Fruit fly (Drosophila melanogaster) whole organism, embryonic: Measurements from ENCODE around the gene MED14.

Experiments
- Adf1 ChIP-seq: fragments of 200-800 bp; sonication (Bioruptor generic); IDR thresholded peaks from 2 replicates; pipeline ENCODE4 v1.3.6; 2022; ENCODE audit warnings: missing biosample characterization, missing genetic modification characterization
- Bgb ChIP-seq: fragments of 200-800 bp; sonication (Bioruptor generic); IDR thresholded peaks from 2 replicates; pipeline ENCODE4 v1.3.6; 2022; ENCODE audit warnings: missing biosample characterization, missing genetic modification characterization; ENCODE audit not compliant: partially characterized antibody
- CG11085 ChIP-seq: fragments of 200-800 bp; sonication (Bioruptor generic); IDR thresholded peaks from 2 replicates; pipeline ENCODE4 v1.3.6; 2022; ENCODE audit warnings: missing biosample characterization, missing genetic modification characterization
- CG11723 ChIP-seq: fragments of 200-800 bp; sonication (Bioruptor generic); optimal IDR thresholded peaks from 2 replicates; lab custom pipeline; 2017; ENCODE audit warnings: missing biosample characterization, mild to moderate bottlenecking, missing genetic modification characterization
- CG12299 ChIP-seq: fragments of 200-800 bp; sonication (Bioruptor generic); optimal IDR thresholded peaks from 2 replicates; lab custom pipeline; 2018; ENCODE audit warnings: missing biosample characterization, mild to moderate bottlenecking, missing genetic modification characterization
- CG13287 ChIP-seq: fragments of 200-800 bp; sonication (Bioruptor generic); IDR thresholded peaks from 2 replicates; pipeline ENCODE4 v1.3.6; 2022; ENCODE audit warnings: missing biosample characterization, missing genetic modification characterization; ENCODE audit not compliant: partially characterized antibody
- CG13296 ChIP-seq: fragments of 200-800 bp; sonication (Bioruptor generic); optimal IDR thresholded peaks from 3 replicates; lab custom pipeline; 2018; ENCODE audit warnings: missing biosample characterization, mild to moderate bottlenecking, missing genetic modification characterization
- CG14710 ChIP-seq: fragments of 200-800 bp; sonication (Bioruptor generic); optimal IDR thresholded peaks from 3 replicates; lab custom pipeline; 2019; ENCODE audit warnings: missing biosample characterization, mild to moderate bottlenecking, missing genetic modification characterization, moderate library complexity
- CG15011 ChIP-seq: fragments of 200-800 bp; sonication (Bioruptor generic); optimal IDR thresholded peaks from 3 replicates; lab custom pipeline; 2018; ENCODE audit warnings: missing biosample characterization, mild to moderate bottlenecking, missing genetic modification characterization
- CG1529 ChIP-seq: fragments of 200-800 bp; sonication (Bioruptor generic); optimal IDR thresholded peaks from 3 replicates; lab custom pipeline; 2018; ENCODE audit warnings: missing biosample characterization, missing genetic modification characterization
- CG15514 ChIP-seq: fragments of 200-800 bp; sonication (Bioruptor generic); optimal IDR thresholded peaks from 3 replicates; lab custom pipeline; 2017; ENCODE audit warnings: missing biosample characterization, missing genetic modification characterization, mild to moderate bottlenecking, moderate library complexity, missing genetic modification reagents
- CG17612 ChIP-seq: fragments of 200-800 bp; sonication (Bioruptor generic); IDR thresholded peaks from 2 replicates; pipeline ENCODE4 v1.3.6; 2022; ENCODE audit warnings: missing biosample characterization, missing genetic modification characterization
- CG17912 ChIP-seq: fragments of 200-800 bp; sonication (Bioruptor generic); optimal IDR thresholded peaks from 2 replicates; lab custom pipeline; 2018; ENCODE audit warnings: missing biosample characterization, mild to moderate bottlenecking, missing genetic modification characterization
- CG18476 ChIP-seq: fragments of 200-800 bp; sonication (Bioruptor generic); optimal IDR thresholded peaks from 2 replicates; lab custom pipeline; 2016; ENCODE audit warnings: missing biosample characterization, mild to moderate bottlenecking, missing genetic modification characterization
- CG18764 ChIP-seq: fragments of 200-800 bp; sonication (Bioruptor generic); optimal IDR thresholded peaks from 3 replicates; lab custom pipeline; 2016; ENCODE audit warnings: missing biosample characterization, missing genetic modification characterization
- CG30431 ChIP-seq: fragments of 200-800 bp; sonication (Bioruptor generic); optimal IDR thresholded peaks from 2 replicates; lab custom pipeline; 2017; ENCODE audit warnings: missing biosample characterization, missing genetic modification characterization
- CG31388 ChIP-seq: fragments of 200-800 bp; sonication (Bioruptor generic); optimal IDR thresholded peaks from 2 replicates; lab custom pipeline; 2016; ENCODE audit warnings: missing biosample characterization, missing genetic modification characterization
- CG31441 ChIP-seq: fragments of 200-800 bp; sonication (Bioruptor generic); IDR thresholded peaks from 2 replicates; pipeline ENCODE4 v1.3.6; 2022; ENCODE audit warnings: missing biosample characterization, missing genetic modification characterization
- CG32772 ChIP-seq: fragments of 200-800 bp; sonication (Bioruptor generic); IDR thresholded peaks from 2 replicates; pipeline ENCODE4 v1.3.6; 2022; ENCODE audit warnings: missing biosample characterization, missing genetic modification characterization
- CG3281 ChIP-seq: fragments of 200-800 bp; sonication (Bioruptor generic); optimal IDR thresholded peaks from 3 replicates; lab custom pipeline; 2017; ENCODE audit warnings: missing biosample characterization, mild to moderate bottlenecking, missing genetic modification characterization
- CG33557 ChIP-seq: fragments of 200-800 bp; sonication (Bioruptor generic); optimal IDR thresholded peaks from 2 replicates; lab custom pipeline; 2019; ENCODE audit warnings: missing biosample characterization, mild to moderate bottlenecking, missing genetic modification characterization, moderate library complexity
- CG4360 ChIP-seq: fragments of 200-800 bp; sonication (Bioruptor generic); IDR thresholded peaks from 2 replicates; pipeline ENCODE4 v1.3.6; 2022; ENCODE audit warnings: missing biosample characterization, missing genetic modification characterization
- CG6689 ChIP-seq: fragments of 200-800 bp; sonication (Bioruptor generic); IDR thresholded peaks from 2 replicates; pipeline ENCODE4 v1.3.6; 2022; ENCODE audit warnings: missing biosample characterization, missing genetic modification characterization
- CG6813 ChIP-seq: fragments of 200-800 bp; sonication (Bioruptor generic); optimal IDR thresholded peaks from 2 replicates; lab custom pipeline; 2017; ENCODE audit warnings: missing biosample characterization, missing genetic modification characterization, mild to moderate bottlenecking, moderate library complexity, missing genetic modification reagents
- CG8290 ChIP-seq, 3 experiments: fragments of 200-800 bp; sonication (Bioruptor generic); optimal IDR thresholded peaks; 2 replicates each; lab custom pipeline; 2016 to 2019; ENCODE audit warnings: missing biosample characterization in 3 of 3, missing genetic modification characterization in 3 of 3, mild to moderate bottlenecking in 2 of 3, moderate library complexity in 1 of 3
- CHES-1-like ChIP-seq: fragments of 200-800 bp; sonication (Bioruptor generic); optimal IDR thresholded peaks from 2 replicates; lab custom pipeline; 2016; ENCODE audit warnings: missing biosample characterization, missing genetic modification characterization
- Dbx ChIP-seq: fragments of 200-800 bp; sonication (Bioruptor generic); IDR thresholded peaks from 3 replicates; pipeline ENCODE4 v1.3.6; 2022; ENCODE audit warnings: missing biosample characterization, missing genetic modification characterization
- Dfd ChIP-seq, 2 experiments: fragments of >200 bp; optimal IDR thresholded peaks; 2 replicates each; lab custom pipeline; 2017; ENCODE audit warnings: missing biosample characterization in 2 of 2, missing genetic modification characterization in 2 of 2
- Dip2 ChIP-seq: fragments of 200-800 bp; sonication (Bioruptor generic); IDR thresholded peaks from 2 replicates; pipeline ENCODE4 v1.3.6; 2022; ENCODE audit warnings: missing biosample characterization, missing genetic modification characterization
- HmgD ChIP-seq: fragments of 200-800 bp; sonication (Bioruptor generic); optimal IDR thresholded peaks from 3 replicates; lab custom pipeline; 2016; ENCODE audit warnings: missing biosample characterization, missing genetic modification characterization
- NFAT ChIP-seq: fragments of 200-800 bp; sonication (Bioruptor generic); IDR thresholded peaks from 2 replicates; pipeline ENCODE4 v1.3.6; 2022; ENCODE audit warnings: missing biosample characterization, missing genetic modification characterization
- Nf-YB ChIP-seq: fragments of 200-800 bp; sonication (Bioruptor generic); optimal IDR thresholded peaks from 3 replicates; lab custom pipeline; 2019; ENCODE audit warnings: missing biosample characterization, mild to moderate bottlenecking, missing genetic modification characterization, moderate library complexity
- Sin3A ChIP-seq: fragments of >200 bp; optimal IDR thresholded peaks from 2 replicates; lab custom pipeline; 2018
- Stat92E ChIP-seq, 3 experiments: fragments of >200 bp in 2 of 3; fragments of 200-800 bp in 1 of 3; sonication (Bioruptor generic) in 1 of 3; optimal IDR thresholded peaks; 2 replicates each; lab custom pipeline; 2017 to 2019; ENCODE audit warnings: missing biosample characterization in 3 of 3, missing genetic modification characterization in 3 of 3, mild to moderate bottlenecking in 1 of 3, moderate library complexity in 1 of 3
- Xbp1 ChIP-seq: fragments of 200-800 bp; sonication (Bioruptor generic); optimal IDR thresholded peaks from 3 replicates; lab custom pipeline; 2016; ENCODE audit warnings: missing biosample characterization, mild to moderate bottlenecking, missing genetic modification characterization
- al ChIP-seq: fragments of 200-800 bp; sonication (Bioruptor generic); IDR thresholded peaks from 2 replicates; pipeline ENCODE4 v1.3.6; 2022; ENCODE audit warnings: missing biosample characterization, missing genetic modification characterization
- br ChIP-seq: fragments of >200 bp; optimal IDR thresholded peaks from 2 replicates; lab custom pipeline; 2017
- chinmo ChIP-seq: fragments of 200-800 bp; sonication (Bioruptor generic); IDR thresholded peaks from 4 replicates; pipeline ENCODE4 v1.3.6; 2022; ENCODE audit warnings: missing biosample characterization, missing genetic modification characterization; ENCODE audit not compliant: partially characterized antibody
- cwo ChIP-seq: fragments of 200-800 bp; sonication (Bioruptor generic); optimal IDR thresholded peaks from 3 replicates; lab custom pipeline; 2017; ENCODE audit warnings: missing biosample characterization, missing genetic modification characterization, mild to moderate bottlenecking, moderate library complexity, missing genetic modification reagents
- ind ChIP-seq: fragments of 200-800 bp; sonication (Bioruptor generic); optimal IDR thresholded peaks from 3 replicates; lab custom pipeline; 2016; ENCODE audit warnings: missing biosample characterization, missing genetic modification characterization
- jumu ChIP-seq: fragments of 200-800 bp; sonication (Bioruptor generic); optimal IDR thresholded peaks from 3 replicates; lab custom pipeline; 2016; ENCODE audit warnings: missing biosample characterization, missing genetic modification characterization
- knrl ChIP-seq: fragments of 200-800 bp; sonication (Bioruptor generic); IDR thresholded peaks from 3 replicates; pipeline ENCODE4 v1.3.6; 2022; ENCODE audit warnings: missing biosample characterization, missing genetic modification characterization; ENCODE audit not compliant: partially characterized antibody
- nerfin-2 ChIP-seq: fragments of 200-800 bp; sonication (Bioruptor generic); IDR thresholded peaks from 2 replicates; pipeline ENCODE4 v1.3.6; 2022; ENCODE audit warnings: missing biosample characterization, missing genetic modification characterization; ENCODE audit not compliant: partially characterized antibody
- org-1 ChIP-seq: fragments of 200-800 bp; sonication (Bioruptor generic); optimal IDR thresholded peaks from 2 replicates; lab custom pipeline; 2017; ENCODE audit warnings: missing biosample characterization, missing genetic modification characterization
- rib ChIP-seq: fragments of 200-800 bp; sonication (Bioruptor generic); IDR thresholded peaks from 2 replicates; pipeline ENCODE4 v1.3.6; 2022; ENCODE audit warnings: missing biosample characterization, missing genetic modification characterization
- schlank ChIP-seq: fragments of 200-800 bp; sonication (Bioruptor generic); optimal IDR thresholded peaks from 2 replicates; lab custom pipeline; 2018; ENCODE audit warnings: missing biosample characterization, mild to moderate bottlenecking, missing genetic modification characterization
- sens ChIP-seq: fragments of 200-800 bp; sonication (Bioruptor generic); peaks from one replicate; lab custom pipeline; 2016; ENCODE audit warnings: missing biosample characterization, missing genetic modification characterization
- zen2 ChIP-seq: fragments of 200-800 bp; sonication (Bioruptor generic); IDR thresholded peaks from 3 replicates; pipeline ENCODE4 v1.3.6; 2022; ENCODE audit warnings: missing biosample characterization, missing genetic modification characterization; ENCODE audit not compliant: partially characterized antibody

The MED14 gene

dm6 chr3L:611639-612611, 18.9 kb downstream of the MED14 start (continued):
- TF ChIP-seq sens (GFP tag; lab: Kevin White, UChicago) (peak; percentile 83), CG11085 (GFP tag; lab: Robert Waterston, UW) (peak; percentile 77), CG12299 (tag; lab: Kevin White, UChicago) (peak; percentile 72), Stat92E (GFP tag; optimal IDR thresholded peaks at IDR 0.05; lab: Kevin White, UChicago) (no peak), org-1 (GFP tag; lab: Kevin White, UChicago) (peak; percentile 65), NFAT (peak; percentile 72; the same call in 1 of the 2 replicates), ind (GFP tag; lab: Kevin White, UChicago) (peak; percentile 77), jumu (GFP tag; lab: Kevin White, UChicago) (peak; percentile 66), Dbx (GFP tag; lab: Robert Waterston, UW) (peak; percentile 79), CG13296 (GFP tag; lab: Kevin White, UChicago) (peak; percentile 84), CG13287 (GFP tag; lab: Robert Waterston, UW) (no peak), Xbp1 (GFP tag; lab: Kevin White, UChicago) (peak; percentile 60), CG15514 (GFP tag; lab: Kevin White, UChicago) (peak; percentile 56), Adf1 (GFP tag; lab: Robert Waterston, UW) (no peak), CG8290 (GFP tag; optimal IDR thresholded peaks at IDR 0.05; lab: Kevin White, UChicago) (no peak), CG8290 (tag; optimal IDR thresholded peaks at IDR 0.05; lab: Kevin White, UChicago) (peak; percentile 55 to 96), CG1529 (peak; percentile 42), Dfd (GFP tag; optimal IDR thresholded peaks at IDR 0.05; lab: Kevin White, UChicago) (no peak), CG32772 (peak; percentile 79), CG6689 (GFP tag; lab: Robert Waterston, UW) (peak; percentile 73), CG30431 (GFP tag; lab: Kevin White, UChicago) (peak; percentile 45), CG17612 (peak; percentile 60; the same call in 1 of the 2 replicates), CG3281 (GFP tag; lab: Kevin White, UChicago) (peak; percentile 85), Nf-YB (GFP tag; lab: Kevin White, UChicago) (peak; percentile 32), cwo (GFP tag; lab: Kevin White, UChicago) (peak; percentile 51), CG4360 (GFP tag; lab: Robert Waterston, UW) (no peak), nerfin-2 (GFP tag; lab: Robert Waterston, UW) (no peak), CG17912 (peak; percentile 84), CG33557 (GFP tag; lab: Kevin White, UChicago) (peak; percentile 16), HmgD (no peak), rib (GFP tag; lab: Robert Waterston, UW) (peak; percentile 70), Bgb (no peak), CG18476 (no peak), br (lab: Kevin White, UChicago) (no peak), CG6813 (GFP tag; lab: Kevin White, UChicago) (peak; percentile 57), schlank (tag; lab: Kevin White, UChicago) (peak; percentile 60), CG14710 (peak; percentile 24), CG18764 (GFP tag; lab: Kevin White, UChicago) (no peak), CG31441 (GFP tag; lab: Robert Waterston, UW) (peak; percentile 71), zen2 (GFP tag; lab: Robert Waterston, UW) (no peak), CG11723 (GFP tag; lab: Kevin White, UChicago) (peak; percentile 73), Sin3A (lab: Kevin White, UChicago) (no peak), Dip2 (GFP tag; lab: Robert Waterston, UW) (no peak), CG15011 (GFP tag; lab: Kevin White, UChicago) (peak; percentile 59), chinmo (GFP tag; lab: Robert Waterston, UW) (no peak), CHES-1-like (GFP tag; lab: Kevin White, UChicago) (peak; percentile 39), CG31388 (GFP tag; lab: Kevin White, UChicago) (peak; percentile 0), knrl (GFP tag; lab: Robert Waterston, UW) (no peak), al (GFP tag; lab: Robert Waterston, UW) (peak; percentile 69)
